Fruit fly (Drosophila melanogaster) whole organism, embryonic: ENCODE data around the gene Jhbp16.

ENCODE experiments used
- Atf3 ChIP-seq: fragments of 200-800 bp; sonication (Bioruptor generic); optimal IDR thresholded peaks from 3 replicates; lab custom pipeline; 2016; ENCODE audit warnings: missing biosample characterization, missing genetic modification characterization
- B-H2 ChIP-seq: fragments of 200-800 bp; sonication (Bioruptor generic); optimal IDR thresholded peaks from 2 replicates; lab custom pipeline; 2018; ENCODE audit warnings: missing biosample characterization, mild to moderate bottlenecking, missing genetic modification characterization
- Bgb ChIP-seq: fragments of 200-800 bp; sonication (Bioruptor generic); IDR thresholded peaks from 2 replicates; pipeline ENCODE4 v1.3.6; 2022; ENCODE audit warnings: missing biosample characterization, missing genetic modification characterization; ENCODE audit not compliant: partially characterized antibody
- Bteb2 ChIP-seq: fragments of 200-800 bp; sonication (Bioruptor generic); optimal IDR thresholded peaks from 2 replicates; lab custom pipeline; 2016; ENCODE audit warnings: missing biosample characterization, missing genetic modification characterization
- CG10462 ChIP-seq: fragments of 200-800 bp; sonication (Bioruptor generic); optimal IDR thresholded peaks from 2 replicates; lab custom pipeline; 2016; ENCODE audit warnings: missing biosample characterization, missing genetic modification characterization
- CG10979 ChIP-seq: fragments of 200-800 bp; sonication (Bioruptor generic); optimal IDR thresholded peaks from 2 replicates; lab custom pipeline; 2018; ENCODE audit warnings: missing biosample characterization, mild to moderate bottlenecking, missing genetic modification characterization, moderate library complexity
- CG12769 ChIP-seq: fragments of 200-800 bp; sonication (Bioruptor generic); optimal IDR thresholded peaks from 2 replicates; lab custom pipeline; 2019; ENCODE audit warnings: missing biosample characterization, mild to moderate bottlenecking, missing genetic modification characterization, moderate library complexity
- CG13287 ChIP-seq: fragments of 200-800 bp; sonication (Bioruptor generic); IDR thresholded peaks from 2 replicates; pipeline ENCODE4 v1.3.6; 2022; ENCODE audit warnings: missing biosample characterization, missing genetic modification characterization; ENCODE audit not compliant: partially characterized antibody
- CG15514 ChIP-seq: fragments of 200-800 bp; sonication (Bioruptor generic); optimal IDR thresholded peaks from 3 replicates; lab custom pipeline; 2017; ENCODE audit warnings: missing biosample characterization, missing genetic modification characterization, mild to moderate bottlenecking, moderate library complexity, missing genetic modification reagents
- CG18011 ChIP-seq: fragments of 200-800 bp; sonication (Bioruptor generic); optimal IDR thresholded peaks from 2 replicates; lab custom pipeline; 2017; ENCODE audit warnings: missing biosample characterization, missing genetic modification characterization, mild to moderate bottlenecking, moderate library complexity, missing genotype
- CG18262 ChIP-seq: fragments of 200-800 bp; optimal IDR thresholded peaks from 3 replicates; lab custom pipeline; 2019; ENCODE audit warnings: missing biosample characterization, mild to moderate bottlenecking, missing genetic modification characterization, moderate library complexity
- CG30403 ChIP-seq: fragments of 200-800 bp; sonication (Bioruptor generic); optimal IDR thresholded peaks from 3 replicates; lab custom pipeline; 2016; ENCODE audit warnings: missing biosample characterization, missing genetic modification characterization
- CG32532 ChIP-seq: fragments of 200-800 bp; sonication (Bioruptor generic); IDR thresholded peaks from 2 replicates; pipeline ENCODE4 v1.3.6; 2022; ENCODE audit warnings: missing biosample characterization, missing genetic modification characterization
- CG32772 ChIP-seq: fragments of 200-800 bp; sonication (Bioruptor generic); IDR thresholded peaks from 2 replicates; pipeline ENCODE4 v1.3.6; 2022; ENCODE audit warnings: missing biosample characterization, missing genetic modification characterization
- CG3726 ChIP-seq: fragments of 200-800 bp; sonication (Bioruptor generic); IDR thresholded peaks from 3 replicates; pipeline ENCODE4, ENCODE4 v1.3.6; 2022; ENCODE audit warnings: missing biosample characterization, missing genetic modification characterization
- CG4424 ChIP-seq: fragments of 200-800 bp; sonication (Bioruptor generic); optimal IDR thresholded peaks from 3 replicates; lab custom pipeline; 2016; ENCODE audit warnings: missing biosample characterization, missing genetic modification characterization
- CG4820 ChIP-seq: fragments of 200-800 bp; sonication (Bioruptor generic); optimal IDR thresholded peaks from 3 replicates; lab custom pipeline; 2016; ENCODE audit warnings: missing biosample characterization, missing genetic modification characterization
- CG5180 ChIP-seq: fragments of 200-800 bp; sonication (Bioruptor generic); optimal IDR thresholded peaks from 3 replicates; lab custom pipeline; 2017; ENCODE audit warnings: missing biosample characterization, missing genetic modification characterization, mild to moderate bottlenecking, moderate library complexity, missing genetic modification reagents
- CG6813 ChIP-seq: fragments of 200-800 bp; sonication (Bioruptor generic); optimal IDR thresholded peaks from 2 replicates; lab custom pipeline; 2017; ENCODE audit warnings: missing biosample characterization, missing genetic modification characterization, mild to moderate bottlenecking, moderate library complexity, missing genetic modification reagents
- CG9215 ChIP-seq: fragments of 200-800 bp; sonication (Bioruptor generic); IDR thresholded peaks from 2 replicates; pipeline ENCODE4 v1.3.6; 2022; ENCODE audit warnings: missing biosample characterization, missing genetic modification characterization
- D ChIP-seq, 2 experiments: fragments of 200-800 bp in 1 of 2; fragments of >200 bp in 1 of 2; sonication (Bioruptor generic) in 1 of 2; optimal IDR thresholded peaks; 2 replicates in 1 of 2; 3 replicates in 1 of 2; lab custom pipeline; 2017; ENCODE audit warnings: mild to moderate bottlenecking in 1 of 2, missing biosample characterization in 1 of 2, missing genetic modification characterization in 1 of 2, missing genetic modification reagents in 1 of 2
- D19A ChIP-seq: fragments of 200-800 bp; optimal IDR thresholded peaks from 3 replicates; lab custom pipeline; 2019; ENCODE audit warnings: missing biosample characterization, mild to moderate bottlenecking, missing genetic modification characterization, moderate library complexity
- Doc3 ChIP-seq: fragments of 200-800 bp; sonication (Bioruptor generic); IDR thresholded peaks from 3 replicates; pipeline ENCODE4 v1.3.6; 2022; ENCODE audit warnings: missing biosample characterization, missing genetic modification characterization; ENCODE audit not compliant: partially characterized antibody
- Dref ChIP-seq: fragments of 200-800 bp; sonication (Bioruptor generic); IDR thresholded peaks from 2 replicates; pipeline ENCODE4 v1.3.6; 2022; ENCODE audit warnings: missing biosample characterization, missing genetic modification characterization
- Fer1 ChIP-seq: fragments of 200-800 bp; sonication (Bioruptor generic); optimal IDR thresholded peaks from 2 replicates; lab custom pipeline; 2017; ENCODE audit warnings: missing biosample characterization, mild to moderate bottlenecking, missing genetic modification characterization
- GATAe ChIP-seq: fragments of 200-800 bp; sonication (Bioruptor generic); conservative IDR thresholded peaks from 2 replicates; pipeline ENCODE4 v1.3.6; 2022; ENCODE audit warnings: missing biosample characterization, missing genetic modification characterization
- Gsc ChIP-seq: fragments of 200-800 bp; sonication (Bioruptor generic); IDR thresholded peaks from 2 replicates; pipeline ENCODE4 v1.3.6; 2022; ENCODE audit warnings: missing biosample characterization, missing genetic modification characterization
- HLHmδ ChIP-seq: fragments of 200-800 bp; sonication (Bioruptor generic); optimal IDR thresholded peaks from 2 replicates; lab custom pipeline; 2018; ENCODE audit warnings: missing biosample characterization, mild to moderate bottlenecking, missing genetic modification characterization, moderate library complexity
- HmgZ ChIP-seq: fragments of 200-800 bp; sonication (Bioruptor generic); optimal IDR thresholded peaks from 2 replicates; lab custom pipeline; 2018; ENCODE audit warnings: missing biosample characterization, mild to moderate bottlenecking, missing genetic modification characterization
- Myb ChIP-seq: fragments of 200-800 bp; sonication (Bioruptor generic); optimal IDR thresholded peaks from 2 replicates; lab custom pipeline; 2016; ENCODE audit warnings: missing biosample characterization, missing genetic modification characterization
- NC2β ChIP-seq: fragments of 200-800 bp; sonication (Bioruptor generic); optimal IDR thresholded peaks from 2 replicates; lab custom pipeline; 2016; ENCODE audit warnings: missing biosample characterization, missing genetic modification characterization
- Ravus ChIP-seq: fragments of 200-800 bp; sonication (Bioruptor generic); IDR thresholded peaks from 2 replicates; pipeline ENCODE4 v1.3.6; 2022; ENCODE audit warnings: missing biosample characterization, missing genetic modification characterization
- Rfx ChIP-seq: fragments of 200-800 bp; sonication (Bioruptor generic); IDR thresholded peaks from 2 replicates; pipeline ENCODE4 v1.3.6; 2022; ENCODE audit warnings: missing biosample characterization, missing genetic modification characterization
- Six4 ChIP-seq: fragments of 200-800 bp; sonication (Bioruptor generic); optimal IDR thresholded peaks from 2 replicates; lab custom pipeline; 2016; ENCODE audit warnings: missing biosample characterization, missing genetic modification characterization
- Taf1 ChIP-seq: fragments of 200-800 bp; sonication (Bioruptor generic); IDR thresholded peaks from 2 replicates; pipeline ENCODE4 v1.3.6; 2022; ENCODE audit warnings: missing biosample characterization, missing genetic modification characterization
- amos ChIP-seq: fragments of 200-800 bp; sonication (Bioruptor generic); IDR thresholded peaks from 2 replicates; pipeline ENCODE4 v1.3.6; 2022; ENCODE audit warnings: missing biosample characterization, missing genetic modification characterization; ENCODE audit not compliant: partially characterized antibody
- chn ChIP-seq: fragments of 200-800 bp; sonication (Bioruptor generic); optimal IDR thresholded peaks from 2 replicates; lab custom pipeline; 2016; ENCODE audit warnings: missing biosample characterization, missing genetic modification characterization
- gcm2 ChIP-seq: fragments of 200-800 bp; sonication (Bioruptor generic); optimal IDR thresholded peaks from 2 replicates; lab custom pipeline; 2016; ENCODE audit warnings: missing biosample characterization, missing genetic modification characterization
- ham ChIP-seq: fragments of 200-800 bp; sonication (Bioruptor generic); IDR thresholded peaks from 2 replicates; pipeline ENCODE4 v1.3.6; 2022; ENCODE audit warnings: missing biosample characterization, missing genetic modification characterization
- insv ChIP-seq, 2 experiments: fragments of 200-800 bp; sonication (Bioruptor generic); optimal IDR thresholded peaks; 3 replicates each; lab custom pipeline; 2016 to 2018; ENCODE audit warnings: missing biosample characterization in 2 of 2, missing genetic modification characterization in 2 of 2
- lilli ChIP-seq: fragments of 200-800 bp; sonication (Bioruptor generic); optimal IDR thresholded peaks from 3 replicates; lab custom pipeline; 2016; ENCODE audit warnings: missing biosample characterization, missing genetic modification characterization
- mirr ChIP-seq: fragments of 200-800 bp; sonication (Bioruptor generic); optimal IDR thresholded peaks from 3 replicates; lab custom pipeline; 2018; ENCODE audit warnings: missing biosample characterization, mild to moderate bottlenecking, missing genetic modification characterization
- peb ChIP-seq: fragments of 200-800 bp; sonication (Bioruptor generic); IDR thresholded peaks from 2 replicates; pipeline ENCODE4 v1.3.6; 2022; ENCODE audit warnings: missing biosample characterization, missing genetic modification characterization
- pfk ChIP-seq: fragments of 200-800 bp; sonication (Bioruptor generic); optimal IDR thresholded peaks from 2 replicates; lab custom pipeline; 2018; ENCODE audit warnings: missing biosample characterization, mild to moderate bottlenecking, missing genetic modification characterization, moderate library complexity
- pzg ChIP-seq: fragments of 200-800 bp; sonication (Bioruptor generic); optimal IDR thresholded peaks from 3 replicates; lab custom pipeline; 2018; ENCODE audit warnings: missing biosample characterization, mild to moderate bottlenecking, missing genetic modification characterization, moderate library complexity
- repo ChIP-seq: fragments of 200-800 bp; sonication (Bioruptor generic); optimal IDR thresholded peaks from 2 replicates; lab custom pipeline; 2016; ENCODE audit warnings: missing biosample characterization, missing genetic modification characterization
- run ChIP-seq: fragments of 200-800 bp; sonication (Bioruptor generic); optimal IDR thresholded peaks from 3 replicates; lab custom pipeline; 2018; ENCODE audit warnings: missing biosample characterization, mild to moderate bottlenecking, missing genetic modification characterization
- shn ChIP-seq: fragments of 200-800 bp; sonication (Bioruptor generic); optimal IDR thresholded peaks from 3 replicates; lab custom pipeline; 2016; ENCODE audit warnings: missing biosample characterization, missing genetic modification characterization
- slou ChIP-seq: fragments of 200-800 bp; sonication (Bioruptor generic); optimal IDR thresholded peaks from 3 replicates; lab custom pipeline; 2016; ENCODE audit warnings: missing biosample characterization, missing genetic modification characterization
- vfl ChIP-seq: fragments of 200-800 bp; sonication (Bioruptor generic); optimal IDR thresholded peaks from 2 replicates; lab custom pipeline; 2016; ENCODE audit warnings: missing biosample characterization, missing genetic modification characterization
- wdn ChIP-seq: fragments of 200-800 bp; sonication (Bioruptor generic); IDR thresholded peaks from 2 replicates; pipeline ENCODE4 v1.3.6; 2022; ENCODE audit warnings: missing biosample characterization, missing genetic modification characterization
- yki ChIP-seq: fragments of >200 bp; optimal IDR thresholded peaks from 3 replicates; lab custom pipeline; 2018

The Jhbp16 gene

dm6 chr3R:21703346-21703745 lies 39.2 kb downstream of the Jhbp16 start (continued):
- TF ChIP-seq Myb (GFP tag; lab: Kevin White, UChicago) (no peak), Rfx (GFP tag; lab: Robert Waterston, UW) (no peak), B-H2 (GFP tag; lab: Kevin White, UChicago) (no peak), run (tag; lab: Kevin White, UChicago) (no peak), slou (no peak), D19A (tag; lab: Kevin White, UChicago) (peak; percentile 6), Bteb2 (no peak), yki (lab: Kevin White, UChicago) (no peak), Taf1 (GFP tag; lab: Robert Waterston, UW) (no peak), CG10462 (GFP tag; lab: Kevin White, UChicago) (no peak), wdn (GFP tag; lab: Robert Waterston, UW) (no peak), peb (GFP tag; lab: Robert Waterston, UW) (no peak), CG4424 (GFP tag; lab: Kevin White, UChicago) (peak; percentile 5), insv (GFP tag; optimal IDR thresholded peaks at IDR 0.05; lab: Kevin White, UChicago) (no peak), CG12769 (tag; lab: Kevin White, UChicago) (no peak), CG6813 (no peak), CG3726 (GFP tag; lab: Robert Waterston, UW) (no peak), CG18011 (GFP tag; lab: Kevin White, UChicago) (no peak), Gsc (no peak), CG18262 (tag; lab: Kevin White, UChicago) (peak; percentile 32), chn (GFP tag; lab: Kevin White, UChicago) (no peak), Bgb (GFP tag; lab: Robert Waterston, UW) (no peak), Atf3 (GFP tag; lab: Kevin White, UChicago) (no peak), Ravus (GFP tag; lab: Robert Waterston, UW) (no peak), Dref (no peak), Six4 (GFP tag; lab: Kevin White, UChicago) (no peak), CG5180 (no peak), pzg (GFP tag; lab: Kevin White, UChicago) (no peak), lilli (no peak), NC2β (no peak), pfk (GFP tag; lab: Kevin White, UChicago) (no peak), CG32532 (GFP tag; lab: Robert Waterston, UW) (no peak), mirr (no peak), HmgZ (tag; lab: Kevin White, UChicago) (no peak), gcm2 (GFP tag; lab: Kevin White, UChicago) (no peak), Doc3 (no peak), repo (GFP tag; lab: Kevin White, UChicago) (no peak), HLHmδ (GFP tag; lab: Kevin White, UChicago) (no peak), CG10979 (tag; lab: Kevin White, UChicago) (no peak), CG9215 (GFP tag; lab: Robert Waterston, UW) (no peak), GATAe (GFP tag; lab: Robert Waterston, UW) (no peak), CG13287 (GFP tag; lab: Robert Waterston, UW) (no peak), D (optimal IDR thresholded peaks at IDR 0.05; lab: Kevin White, UChicago) (no peak), D (GFP tag; optimal IDR thresholded peaks at IDR 0.05; lab: Kevin White, UChicago) (no peak), CG30403 (GFP tag; lab: Kevin White, UChicago) (peak; percentile 17), CG4820 (GFP tag; lab: Kevin White, UChicago) (peak; percentile 9), CG32772 (GFP tag; lab: Robert Waterston, UW) (no peak), ham (GFP tag; lab: Robert Waterston, UW) (no peak), CG15514 (GFP tag; lab: Kevin White, UChicago) (no peak), amos (no peak), shn (no peak), vfl (GFP tag; lab: Kevin White, UChicago) (no peak), Fer1 (GFP tag; lab: Kevin White, UChicago) (no peak)
